Worm (Caenorhabditis elegans) whole organism, dauer: ENCODE results near the gene tkr-2.

Source experiments
- unc-62 ChIP-seq: sonication (generic microtip); optimal IDR thresholded peaks from 2 replicates; lab custom pipeline; 2017; ENCODE audit warnings: missing biosample characterization, missing genetic modification reagents, missing genetic modification characterization

Gene tkr-2

ce11 chrIV:6201769-6202168 is at the start of gene tkr-2:
tkr-2 (plus strand) TSS chrIV:6202069.
- TF ChIP-seq unc-62 (GFP tag; lab: Kevin White, UChicago) = no peak

- TF ChIP-seq unc-62 (GFP tag; lab: Kevin White, UChicago) = no peak
These were observed 46.6 kb upstream of the tkr-2 start, which contains the start of gene C11D2.7 for ce11 chrIV:6155296-6155695. C11D2.7 (minus strand) TSS chrIV:6155396.

DNA sequence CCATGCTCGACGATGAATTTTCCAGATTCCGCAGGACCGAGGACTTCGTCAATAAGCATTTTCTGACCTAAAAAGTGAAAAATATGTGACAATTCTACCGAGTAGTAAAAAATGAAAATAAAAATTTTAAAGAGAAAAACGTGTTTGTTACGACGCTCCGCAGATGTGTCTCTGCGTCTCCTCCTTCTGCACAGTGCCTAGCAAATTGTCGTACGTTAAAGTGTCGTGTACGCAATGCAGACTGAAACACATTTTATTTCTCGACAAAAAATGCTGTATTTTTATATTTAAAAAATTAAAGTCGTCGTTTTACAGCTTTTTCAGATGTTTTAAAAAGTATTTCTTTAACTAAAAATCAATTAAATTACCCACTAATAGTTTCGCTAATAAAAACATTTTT is 45.0 kb upstream of the tkr-2 start, which contains the start of gene C11D2.4:
TSS of gene C11D2.4 (minus strand) at position 128 of the 400 bp plus-strand sequence.
- no peak for TF ChIP-seq unc-62 (GFP tag; lab: Kevin White, UChicago)

DNA sequence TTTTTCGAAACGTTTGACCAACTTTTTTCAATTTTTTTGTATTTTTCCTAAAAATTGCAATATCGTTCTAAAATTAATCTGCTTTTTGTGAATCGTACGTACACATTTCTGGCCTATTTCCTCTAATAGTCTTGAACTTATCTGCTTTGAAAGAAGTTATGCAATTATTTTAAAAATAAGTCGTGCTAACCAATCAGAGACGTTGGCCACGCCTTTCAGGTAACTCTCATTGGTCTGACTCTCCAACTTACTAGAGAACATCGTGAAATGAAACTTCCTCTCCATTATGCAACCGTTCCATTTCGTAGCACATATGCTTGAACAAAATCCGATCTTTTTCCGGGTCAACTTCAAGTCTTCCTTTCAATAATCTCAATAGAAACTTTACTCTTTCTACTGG is 42.3 kb upstream of the tkr-2 start:
- TF ChIP-seq unc-62 (GFP tag; lab: Kevin White, UChicago) = no peak

- TF ChIP-seq unc-62 (GFP tag; lab: Kevin White, UChicago) = no peak
These were observed 36.1 kb upstream of the tkr-2 start for ce11 chrIV:6165787-6166186.

- no peak for TF ChIP-seq unc-62 (GFP tag; lab: Kevin White, UChicago)
These were observed 28.9 kb upstream of the tkr-2 start for ce11 chrIV:6172959-6173358.

DNA sequence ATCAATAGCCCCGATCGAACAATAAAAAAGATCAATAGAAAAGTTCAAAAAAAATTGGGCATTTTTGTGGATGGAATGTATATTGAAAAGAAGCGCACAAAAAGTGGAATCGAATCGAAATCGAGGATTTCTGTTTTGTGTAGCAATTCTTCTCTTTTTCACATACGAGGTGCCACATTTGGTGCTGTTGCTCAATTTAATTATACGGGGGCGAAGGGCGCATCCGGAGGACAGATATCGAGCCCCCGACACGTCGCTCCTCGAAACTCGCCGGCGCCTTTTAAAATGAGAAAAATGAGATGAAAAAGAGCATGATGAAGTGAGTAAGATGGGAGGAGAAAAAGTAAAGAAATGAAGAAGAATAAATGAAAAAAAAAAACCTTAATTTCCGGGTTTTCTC is 24.5 kb upstream of the tkr-2 start:
- no peak for TF ChIP-seq unc-62 (GFP tag; lab: Kevin White, UChicago)

DNA sequence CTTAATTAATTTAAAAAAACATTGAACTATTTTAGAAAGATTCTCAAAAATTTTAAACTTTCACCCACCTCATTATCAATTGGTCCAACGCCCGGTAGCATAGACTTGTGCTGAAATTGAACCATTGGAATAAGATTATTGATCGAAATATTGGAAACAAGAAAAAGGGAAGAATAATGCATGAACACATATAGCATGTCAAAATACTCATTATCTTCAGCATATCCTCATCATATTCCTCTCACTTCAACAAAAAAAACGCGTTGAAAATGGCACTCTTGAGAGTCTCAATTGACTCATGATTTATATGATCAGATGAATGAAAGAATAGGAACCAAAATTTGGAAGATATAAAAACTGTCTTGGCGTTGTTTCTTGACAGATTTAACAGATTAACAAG is 18.1 kb upstream of the tkr-2 start, which contains the start of gene unc-77:
TSS of gene unc-77 (minus strand) at position 101 of the 400 bp plus-strand sequence.
- no peak for TF ChIP-seq unc-62 (GFP tag; lab: Kevin White, UChicago)

- TF ChIP-seq unc-62 (GFP tag; lab: Kevin White, UChicago) = no peak
These were observed 16.3 kb upstream of the tkr-2 start, which contains the start of gene asp-9 for ce11 chrIV:6185578-6185977. asp-9 (plus strand) TSS chrIV:6185889.

ce11 chrIV:6187160-6187559 is 14.7 kb upstream of the tkr-2 start:
- TF ChIP-seq unc-62 (GFP tag; lab: Kevin White, UChicago) = no peak

DNA sequence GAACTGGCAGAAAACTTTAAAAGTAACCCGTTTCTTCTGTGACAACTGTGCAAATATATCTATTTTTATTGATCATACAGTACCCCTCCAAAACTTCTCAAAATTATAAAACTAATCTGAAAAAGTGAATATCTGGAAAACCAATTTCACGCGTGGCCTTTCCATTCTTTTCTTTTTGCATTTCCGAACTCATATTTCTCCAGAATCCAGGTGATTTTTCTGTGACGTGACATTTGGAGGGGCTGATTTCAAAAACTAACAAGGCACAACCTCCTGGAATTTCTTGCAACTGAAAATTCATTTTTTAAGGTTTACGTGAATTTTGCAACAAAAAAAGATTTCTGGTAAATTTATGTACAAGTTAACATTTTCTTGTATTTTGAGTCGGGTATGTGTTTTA is 1.6 kb upstream of the tkr-2 start:
- TF ChIP-seq unc-62 (GFP tag; lab: Kevin White, UChicago) = no peak

- no peak for TF ChIP-seq unc-62 (GFP tag; lab: Kevin White, UChicago)
These were observed 4.5 kb downstream of the tkr-2 start, which contains the start of gene C49A9.10 for ce11 chrIV:6206294-6206776. C49A9.10 (minus strand) TSS chrIV:6206344.

ce11 chrIV:6209337-6209736 is 7.5 kb downstream of the tkr-2 start:
- TF ChIP-seq unc-62 (GFP tag; lab: Kevin White, UChicago) = no peak

- TF ChIP-seq unc-62 (GFP tag; lab: Kevin White, UChicago) = no peak
These were observed 8.7 kb downstream of the tkr-2 start, which contains the start of the genes ugt-24 and C49A9.6 for ce11 chrIV:6210574-6210973. ugt-24 (minus strand) TSS chrIV:6210720. C49A9.6 (plus strand) TSS chrIV:6210936.

ce11 chrIV:6213403-6213802 is 11.5 kb downstream of the tkr-2 start, which contains the start of gene C49A9.5:
C49A9.5 (plus strand) TSS chrIV:6213673.
- no peak for TF ChIP-seq unc-62 (GFP tag; lab: Kevin White, UChicago)

- no peak for TF ChIP-seq unc-62 (GFP tag; lab: Kevin White, UChicago)
These were observed 15.2 kb downstream of the tkr-2 start, which contains the start of gene C49A9.9 for ce11 chrIV:6217066-6217465. C49A9.9 (plus strand) TSS chrIV:6217372.

DNA sequence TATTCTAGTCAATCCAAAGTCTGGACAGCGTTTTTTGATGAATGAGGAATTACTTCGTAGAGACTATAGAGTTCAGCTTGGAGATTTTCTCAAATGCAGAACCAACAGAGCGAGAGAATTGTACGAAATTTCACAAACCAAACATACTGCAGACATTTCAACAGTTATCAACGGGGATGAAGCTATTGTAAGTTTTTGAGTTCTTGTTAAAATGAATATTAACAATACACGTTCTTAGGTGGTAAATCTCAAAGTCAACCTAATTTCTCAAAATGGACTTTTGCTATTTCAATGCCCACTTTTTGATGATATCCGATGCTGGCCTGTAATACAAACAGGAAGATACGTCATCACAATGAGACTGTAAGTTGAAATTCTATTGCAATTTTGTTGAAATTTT is 15.6 kb downstream of the tkr-2 start:
- no peak for TF ChIP-seq unc-62 (GFP tag; lab: Kevin White, UChicago)
